Fruit fly (Drosophila melanogaster) whole organism, embryonic: ENCODE data around the gene CG33939.

ENCODE experiments used
- Abd-B ChIP-seq: fragments of 200-800 bp; sonication (Bioruptor generic); optimal IDR thresholded peaks from 2 replicates; lab custom pipeline; 2018; ENCODE audit warnings: missing biosample characterization, mild to moderate bottlenecking, missing genetic modification characterization, moderate library complexity
- BEAF-32 ChIP-seq: fragments of 200-800 bp; sonication (Bioruptor generic); optimal IDR thresholded peaks from 3 replicates; lab custom pipeline; 2017; ENCODE audit warnings: missing biosample characterization, missing genetic modification characterization, mild to moderate bottlenecking, moderate library complexity, missing genetic modification reagents
- Bteb2 ChIP-seq: fragments of 200-800 bp; sonication (Bioruptor generic); optimal IDR thresholded peaks from 2 replicates; lab custom pipeline; 2016; ENCODE audit warnings: missing biosample characterization, missing genetic modification characterization
- CG10274 ChIP-seq: fragments of 200-800 bp; sonication (Bioruptor generic); optimal IDR thresholded peaks from 3 replicates; lab custom pipeline; 2017; ENCODE audit warnings: missing biosample characterization, mild to moderate bottlenecking, missing genetic modification characterization
- CG10654 ChIP-seq: fragments of 200-800 bp; sonication (Bioruptor generic); optimal IDR thresholded peaks from 2 replicates; lab custom pipeline; 2016; ENCODE audit warnings: missing biosample characterization, missing genetic modification characterization
- CG11247 ChIP-seq: fragments of 200-800 bp; sonication (Bioruptor generic); IDR thresholded peaks from 2 replicates; pipeline ENCODE4 v1.3.6; 2022; ENCODE audit warnings: missing biosample characterization, missing genetic modification characterization
- CG14014 ChIP-seq: fragments of 200-800 bp; sonication (Bioruptor generic); IDR thresholded peaks from 2 replicates; pipeline ENCODE4 v1.3.6; 2022; ENCODE audit warnings: missing biosample characterization, missing genetic modification characterization
- CG14667 ChIP-seq: fragments of 200-800 bp; sonication (Bioruptor generic); IDR thresholded peaks from 2 replicates; pipeline ENCODE4 v1.3.6; 2022; ENCODE audit warnings: missing biosample characterization, missing genetic modification characterization
- CG15269 ChIP-seq: fragments of 200-800 bp; sonication (Bioruptor generic); optimal IDR thresholded peaks from 2 replicates; lab custom pipeline; 2018; ENCODE audit warnings: missing biosample characterization, mild to moderate bottlenecking, missing genetic modification characterization, moderate library complexity
- CG15601 ChIP-seq: fragments of 200-800 bp; sonication (Bioruptor generic); optimal IDR thresholded peaks from 3 replicates; lab custom pipeline; 2019; ENCODE audit warnings: missing biosample characterization, mild to moderate bottlenecking, missing genetic modification characterization, moderate library complexity
- CG17829 ChIP-seq: fragments of 200-800 bp; optimal IDR thresholded peaks from 2 replicates; lab custom pipeline; 2019; ENCODE audit warnings: missing biosample characterization, mild to moderate bottlenecking, missing genetic modification characterization, moderate library complexity
- CG1792 ChIP-seq: fragments of 200-800 bp; sonication (Bioruptor generic); optimal IDR thresholded peaks from 2 replicates; lab custom pipeline; 2016; ENCODE audit warnings: missing biosample characterization, missing genetic modification characterization
- CG2116 ChIP-seq: fragments of 200-800 bp; sonication (Bioruptor generic); optimal IDR thresholded peaks from 3 replicates; lab custom pipeline; 2018; ENCODE audit warnings: missing biosample characterization, mild to moderate bottlenecking, missing genetic modification characterization
- CG2199 ChIP-seq: fragments of 200-800 bp; sonication (Bioruptor generic); IDR thresholded peaks from 3 replicates; pipeline ENCODE4 v1.3.6; 2022; ENCODE audit warnings: missing biosample characterization, missing genetic modification characterization
- CG2202 ChIP-seq: fragments of 200-800 bp; sonication (Bioruptor generic); optimal IDR thresholded peaks from 2 replicates; lab custom pipeline; 2018; ENCODE audit warnings: missing biosample characterization, mild to moderate bottlenecking, missing genetic modification characterization
- CG30431 ChIP-seq: fragments of 200-800 bp; sonication (Bioruptor generic); optimal IDR thresholded peaks from 2 replicates; lab custom pipeline; 2017; ENCODE audit warnings: missing biosample characterization, missing genetic modification characterization
- CG3281 ChIP-seq: fragments of 200-800 bp; sonication (Bioruptor generic); optimal IDR thresholded peaks from 3 replicates; lab custom pipeline; 2017; ENCODE audit warnings: missing biosample characterization, mild to moderate bottlenecking, missing genetic modification characterization
- CG34376 ChIP-seq: fragments of 200-800 bp; sonication (Bioruptor generic); optimal IDR thresholded peaks from 2 replicates; lab custom pipeline; 2018; ENCODE audit warnings: missing biosample characterization, mild to moderate bottlenecking, missing genetic modification characterization
- CG34422 ChIP-seq: fragments of 200-800 bp; sonication (Bioruptor generic); IDR thresholded peaks from 3 replicates; pipeline ENCODE4 v1.3.6; 2022; ENCODE audit warnings: missing biosample characterization, missing genetic modification characterization
- CG3726 ChIP-seq: fragments of 200-800 bp; sonication (Bioruptor generic); IDR thresholded peaks from 3 replicates; pipeline ENCODE4, ENCODE4 v1.3.6; 2022; ENCODE audit warnings: missing biosample characterization, missing genetic modification characterization
- CG3995 ChIP-seq: fragments of 200-800 bp; sonication (Bioruptor generic); optimal IDR thresholded peaks from 3 replicates; lab custom pipeline; 2016; ENCODE audit warnings: missing biosample characterization, missing genetic modification characterization
- CG4328 ChIP-seq: fragments of 200-800 bp; sonication (Bioruptor generic); optimal IDR thresholded peaks from 3 replicates; lab custom pipeline; 2017; ENCODE audit warnings: missing biosample characterization, missing genetic modification reagents, missing genetic modification characterization
- CG4617 ChIP-seq: fragments of 200-800 bp; sonication (Bioruptor generic); optimal IDR thresholded peaks from 3 replicates; lab custom pipeline; 2016; ENCODE audit warnings: missing biosample characterization, missing genetic modification characterization, borderline replicate concordance
- CG4730 ChIP-seq: fragments of 200-800 bp; sonication (Bioruptor generic); IDR thresholded peaks from 2 replicates; pipeline ENCODE4 v1.3.6; 2022; ENCODE audit warnings: missing biosample characterization, missing genetic modification characterization
- CG4854 ChIP-seq: fragments of 200-800 bp; sonication (Bioruptor generic); optimal IDR thresholded peaks from 2 replicates; lab custom pipeline; 2016; ENCODE audit warnings: missing biosample characterization, missing genetic modification characterization, inconsistent platforms
- CG5953 ChIP-seq: fragments of 200-800 bp; sonication (Bioruptor generic); IDR thresholded peaks from 2 replicates; pipeline ENCODE4 v1.3.6; 2022; ENCODE audit warnings: missing biosample characterization, missing genetic modification characterization
- CG6689 ChIP-seq: fragments of 200-800 bp; sonication (Bioruptor generic); IDR thresholded peaks from 2 replicates; pipeline ENCODE4 v1.3.6; 2022; ENCODE audit warnings: missing biosample characterization, missing genetic modification characterization
- CG6765 ChIP-seq: fragments of 200-800 bp; sonication (Bioruptor generic); optimal IDR thresholded peaks from 3 replicates; lab custom pipeline; 2017; ENCODE audit warnings: missing biosample characterization, mild to moderate bottlenecking, missing genetic modification characterization
- CG9932 ChIP-seq: fragments of 200-800 bp; sonication (Bioruptor generic); IDR thresholded peaks from 2 replicates; pipeline ENCODE4 v1.3.6; 2022; ENCODE audit warnings: missing biosample characterization, missing genetic modification characterization
- Camta ChIP-seq: fragments of 200-800 bp; sonication (Bioruptor generic); optimal IDR thresholded peaks from 2 replicates; lab custom pipeline; 2016; ENCODE audit warnings: missing biosample characterization, missing genetic modification characterization
- CoRest ChIP-seq: fragments of 200-800 bp; sonication (Bioruptor generic); optimal IDR thresholded peaks from 3 replicates; lab custom pipeline; 2018; ENCODE audit warnings: missing biosample characterization, mild to moderate bottlenecking, missing genetic modification characterization, moderate library complexity
- Dip3 ChIP-seq: fragments of 200-800 bp; sonication (Bioruptor generic); optimal IDR thresholded peaks from 3 replicates; lab custom pipeline; 2016; ENCODE audit warnings: missing biosample characterization, missing genetic modification characterization
- Fer1 ChIP-seq: fragments of 200-800 bp; sonication (Bioruptor generic); optimal IDR thresholded peaks from 2 replicates; lab custom pipeline; 2017; ENCODE audit warnings: missing biosample characterization, mild to moderate bottlenecking, missing genetic modification characterization
- Fer2 ChIP-seq: fragments of 200-800 bp; sonication (Bioruptor generic); optimal IDR thresholded peaks from 2 replicates; lab custom pipeline; 2018; ENCODE audit warnings: missing biosample characterization, mild to moderate bottlenecking, missing genetic modification characterization, moderate library complexity
- HLH54F ChIP-seq: fragments of 200-800 bp; sonication (Bioruptor generic); optimal IDR thresholded peaks from 3 replicates; lab custom pipeline; 2016; ENCODE audit warnings: missing biosample characterization, missing genetic modification characterization
- Hr39 ChIP-seq: fragments of >200 bp; optimal IDR thresholded peaks from 2 replicates; lab custom pipeline; 2017
- MESR4 ChIP-seq: fragments of 200-800 bp; sonication (Bioruptor generic); optimal IDR thresholded peaks from 2 replicates; lab custom pipeline; 2018; ENCODE audit warnings: missing biosample characterization, mild to moderate bottlenecking, missing genetic modification characterization, moderate library complexity
- Meics ChIP-seq: fragments of 200-800 bp; sonication (Bioruptor generic); optimal IDR thresholded peaks from 2 replicates; lab custom pipeline; 2017; ENCODE audit warnings: missing biosample characterization, mild to moderate bottlenecking, missing genetic modification characterization
- Myb ChIP-seq: fragments of 200-800 bp; sonication (Bioruptor generic); optimal IDR thresholded peaks from 2 replicates; lab custom pipeline; 2016; ENCODE audit warnings: missing biosample characterization, missing genetic modification characterization
- Opbp ChIP-seq: fragments of 200-800 bp; sonication (Bioruptor generic); IDR thresholded peaks from 3 replicates; pipeline ENCODE4 v1.3.6; 2022; ENCODE audit warnings: missing biosample characterization, missing genetic modification characterization; ENCODE audit not compliant: partially characterized antibody
- Ravus ChIP-seq: fragments of 200-800 bp; sonication (Bioruptor generic); IDR thresholded peaks from 2 replicates; pipeline ENCODE4 v1.3.6; 2022; ENCODE audit warnings: missing biosample characterization, missing genetic modification characterization
- Spps ChIP-seq: fragments of 200-800 bp; sonication (Bioruptor generic); optimal IDR thresholded peaks from 2 replicates; lab custom pipeline; 2018; ENCODE audit warnings: missing biosample characterization, mild to moderate bottlenecking, missing genetic modification characterization
- chif ChIP-seq, 2 experiments: fragments of 200-800 bp; sonication (Bioruptor generic); optimal IDR thresholded peaks; 3 replicates each; lab custom pipeline; 2016; ENCODE audit warnings: missing biosample characterization in 2 of 2, missing genetic modification characterization in 2 of 2
- chn ChIP-seq: fragments of 200-800 bp; sonication (Bioruptor generic); optimal IDR thresholded peaks from 2 replicates; lab custom pipeline; 2016; ENCODE audit warnings: missing biosample characterization, missing genetic modification characterization
- dm ChIP-seq: fragments of 200-800 bp; sonication (Bioruptor generic); optimal IDR thresholded peaks from 3 replicates; lab custom pipeline; 2016; ENCODE audit warnings: missing biosample characterization, missing genetic modification characterization
- gsb ChIP-seq: fragments of 200-800 bp; sonication (Bioruptor generic); IDR thresholded peaks from 2 replicates; pipeline ENCODE4 v1.3.6; 2022; ENCODE audit warnings: missing biosample characterization, missing genetic modification characterization
- insv ChIP-seq, 2 experiments: fragments of 200-800 bp; sonication (Bioruptor generic); optimal IDR thresholded peaks; 3 replicates each; lab custom pipeline; 2016 to 2018; ENCODE audit warnings: missing biosample characterization in 2 of 2, missing genetic modification characterization in 2 of 2
- maf-S ChIP-seq: fragments of 200-800 bp; sonication (Bioruptor generic); optimal IDR thresholded peaks from 2 replicates; lab custom pipeline; 2016; ENCODE audit warnings: missing biosample characterization, missing genetic modification characterization
- onecut ChIP-seq: fragments of 200-800 bp; sonication (Bioruptor generic); IDR thresholded peaks from 2 replicates; pipeline ENCODE4 v1.3.6; 2022; ENCODE audit warnings: missing biosample characterization, missing genetic modification characterization
- pho ChIP-seq: fragments of 200-800 bp; sonication (Bioruptor generic); optimal IDR thresholded peaks from 2 replicates; lab custom pipeline; 2016; ENCODE audit warnings: missing biosample characterization, missing genetic modification characterization
- shn ChIP-seq: fragments of 200-800 bp; sonication (Bioruptor generic); optimal IDR thresholded peaks from 3 replicates; lab custom pipeline; 2016; ENCODE audit warnings: missing biosample characterization, missing genetic modification characterization

CG33939 gene

DNA sequence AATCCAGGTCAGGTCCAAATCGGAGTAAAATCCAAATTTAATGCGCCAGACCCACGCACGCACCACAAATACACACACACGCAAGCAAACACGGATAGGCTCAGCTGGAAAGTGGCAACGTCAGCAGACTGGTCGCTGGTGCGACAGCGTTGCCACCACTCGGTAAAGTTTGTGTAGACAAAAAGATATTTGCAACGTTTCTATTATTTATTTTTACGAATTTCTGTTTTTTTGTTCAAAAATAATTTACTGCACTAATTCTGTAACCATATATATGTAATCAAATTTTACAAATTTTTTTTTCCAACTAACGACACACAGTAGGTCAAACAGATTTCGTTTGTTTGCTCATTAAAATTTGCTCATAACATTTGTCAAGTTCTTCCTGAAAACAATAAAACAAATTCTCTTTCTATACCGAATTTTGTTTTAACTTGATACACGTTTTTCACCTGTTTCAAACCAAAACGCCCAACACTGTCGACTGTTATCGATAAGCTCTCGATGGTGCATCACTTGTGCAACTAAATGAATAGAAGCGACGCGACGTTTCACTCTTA is 5.1 kb upstream of the CG33939 start, which contains the start of the genes CG7556 and CG7453 (continued):
- TF ChIP-seq CoRest (tag; lab: Kevin White, UChicago) = peak; percentile 83
- TF ChIP-seq CG2202 (tag; lab: Kevin White, UChicago) = peak; percentile 11
- peak; percentile 62 for TF ChIP-seq CG3281 (GFP tag; lab: Kevin White, UChicago)
- TF ChIP-seq pho (GFP tag; lab: Kevin White, UChicago) = peak; percentile 79
- TF ChIP-seq Dip3 = peak; percentile 77
- TF ChIP-seq CG5953 (GFP tag; lab: Robert Waterston, UW) = no peak
- TF ChIP-seq Fer2 = peak; percentile 55
- TF ChIP-seq CG10274 (GFP tag; lab: Kevin White, UChicago) = peak; percentile 17
- TF ChIP-seq MESR4 (GFP tag; lab: Kevin White, UChicago) = no peak
- peak; percentile 72 for TF ChIP-seq chn (GFP tag; lab: Kevin White, UChicago)
- TF ChIP-seq CG4617 = peak; percentile 38
- peak; percentile 41; the same call in 1 of the 2 replicates for TF ChIP-seq CG14014 (GFP tag; lab: Robert Waterston, UW)
- TF ChIP-seq Hr39 (lab: Kevin White, UChicago) = no peak
- no peak for TF ChIP-seq CG1792 (GFP tag; lab: Kevin White, UChicago)
- TF ChIP-seq CG4854 (GFP tag; lab: Kevin White, UChicago) = no peak
- TF ChIP-seq Camta = peak; percentile 62
- TF ChIP-seq CG3995 (GFP tag; lab: Kevin White, UChicago) = peak; percentile 23
- peak in 1 of 2 experiments; percentile 84 for TF ChIP-seq insv (GFP tag; optimal IDR thresholded peaks at IDR 0.05; lab: Kevin White, UChicago)
- TF ChIP-seq CG30431 (GFP tag; lab: Kevin White, UChicago) = peak; percentile 45
- peak; percentile 19 for TF ChIP-seq Spps
- peak; percentile 56 for TF ChIP-seq BEAF-32 (GFP tag; lab: Kevin White, UChicago)
- TF ChIP-seq CG9932 = peak; percentile 70
- peak; percentile 68 for TF ChIP-seq CG15601 (tag; lab: Kevin White, UChicago)
- TF ChIP-seq Opbp (GFP tag; lab: Robert Waterston, UW) = no peak
- TF ChIP-seq Myb (GFP tag; lab: Kevin White, UChicago) = peak; percentile 54
- TF ChIP-seq CG6765 (GFP tag; lab: Kevin White, UChicago) = no peak
- TF ChIP-seq Fer1 (GFP tag; lab: Kevin White, UChicago) = peak; percentile 71
- TF ChIP-seq chif (GFP tag; optimal IDR thresholded peaks at IDR 0.05; lab: Kevin White, UChicago) = peak; percentile 72 to 79
- peak; percentile 82 for TF ChIP-seq shn (GFP tag; lab: Kevin White, UChicago)
- TF ChIP-seq Meics = peak; percentile 73
- TF ChIP-seq CG11247 = peak; percentile 49; the same call in 1 of the 2 replicates
- TF ChIP-seq CG3726 = no peak
- TF ChIP-seq CG10654 (GFP tag; lab: Kevin White, UChicago) = peak; percentile 72
- TF ChIP-seq CG4328 (GFP tag; lab: Kevin White, UChicago) = peak; percentile 59
- TF ChIP-seq CG34376 (GFP tag; lab: Kevin White, UChicago) = peak; percentile 54
- peak; percentile 79 for TF ChIP-seq dm
- TF ChIP-seq CG4730 (GFP tag; lab: Robert Waterston, UW) = peak; percentile 31; the same call in 1 of the 2 replicates
- TF ChIP-seq maf-S = peak; percentile 71
- 0 out of 2 replicates have a peak, but pooled peaks have one; percentile 9 for TF ChIP-seq onecut (GFP tag; lab: Robert Waterston, UW)
- TF ChIP-seq CG6689 = peak; percentile 76
- TF ChIP-seq CG2116 (GFP tag; lab: Kevin White, UChicago) = peak; percentile 86
- TF ChIP-seq Abd-B (GFP tag; lab: Kevin White, UChicago) = peak; percentile 76
- peak; percentile 43; the same call in 1 of the 3 replicates for TF ChIP-seq CG34422
- peak; percentile 28; the same call in 1 of the 2 replicates for TF ChIP-seq CG14667 (GFP tag; lab: Robert Waterston, UW)
- no peak for TF ChIP-seq Ravus (GFP tag; lab: Robert Waterston, UW)
- TF ChIP-seq Bteb2 (GFP tag; lab: Kevin White, UChicago) = peak; percentile 58
- TF ChIP-seq CG2199 (GFP tag; lab: Robert Waterston, UW) = no peak
- peak; percentile 78 for TF ChIP-seq HLH54F
- peak; percentile 77 for TF ChIP-seq CG15269 (tag; lab: Kevin White, UChicago)
- TF ChIP-seq CG17829 (tag; lab: Kevin White, UChicago) = peak; percentile 65
- no peak for TF ChIP-seq gsb
